Worm (Caenorhabditis elegans) whole organism, L4 larva: Measurements from ENCODE around the gene gmap-1.

ENCODE experiments used
- F44E2.7 ChIP-seq: fragments of 200-800 bp; sonication (Bioruptor generic); IDR thresholded peaks from 2 replicates; pipeline ENCODE4 v2.1.2; 2022; ENCODE audit warnings: missing genetic modification characterization, missing compliant biosample characterization
- cey-2 ChIP-seq: sonication (generic microtip); optimal IDR thresholded peaks from 3 replicates; lab custom pipeline; 2017; ENCODE audit warnings: missing genetic modification characterization, mild to moderate bottlenecking, missing compliant biosample characterization, antibody characterized with exemption, borderline replicate concordance; ENCODE audit not compliant: insufficient read depth
- ctbp-1 ChIP-seq: fragments of 200-800 bp; sonication (Bioruptor generic); IDR thresholded peaks from 2 replicates; pipeline ENCODE4 v1.3.6; 2022; ENCODE audit warnings: missing genetic modification reagents, missing genetic modification characterization, missing compliant biosample characterization
- daf-16 ChIP-seq, 3 experiments: sonication (generic microtip); optimal IDR thresholded peaks; 2 replicates each; lab custom pipeline; 2016 to 2017; ENCODE audit warnings: missing genetic modification characterization in 3 of 3, missing genetic modification reagents in 3 of 3, mild to moderate bottlenecking in 2 of 3, missing compliant biosample characterization in 2 of 3, missing biosample characterization in 1 of 3, moderate library complexity in 1 of 3
- dpl-1 ChIP-seq: fragments of 150-350 bp; optimal IDR thresholded peaks from 2 replicates; lab custom pipeline; 2014; ENCODE audit warnings: missing biosample characterization, missing genetic modification reagents, missing genetic modification characterization
- duxl-1 ChIP-seq: sonication (generic microtip); optimal IDR thresholded peaks from 2 replicates; lab custom pipeline; 2016; ENCODE audit warnings: mild to moderate bottlenecking, missing genetic modification characterization, moderate library complexity, missing compliant biosample characterization; ENCODE audit not compliant: poor library complexity
- egl-27 ChIP-seq: sonication (generic microtip); optimal IDR thresholded peaks from 3 replicates; lab custom pipeline; 2017; ENCODE audit warnings: missing biosample characterization, missing genetic modification reagents, missing genetic modification characterization
- fos-1 ChIP-seq: fragments of 150-350 bp; optimal IDR thresholded peaks from 2 replicates; lab custom pipeline; 2014; ENCODE audit warnings: missing biosample characterization, missing genetic modification characterization
- hlh-30 ChIP-seq: sonication (generic microtip); optimal IDR thresholded peaks from 2 replicates; lab custom pipeline; 2017; ENCODE audit warnings: antibody characterized with exemption, mild to moderate bottlenecking, missing genetic modification characterization, missing compliant biosample characterization; ENCODE audit not compliant: insufficient read depth
- lsy-2 ChIP-seq, 2 experiments: fragments of 150-350 bp in 1 of 2; sonication (generic microtip) in 1 of 2; optimal IDR thresholded peaks; 2 replicates each; lab custom pipeline; 2014 to 2017; ENCODE audit warnings: missing biosample characterization in 2 of 2, missing genetic modification characterization in 2 of 2
- pha-4 ChIP-seq, 2 experiments: fragments of 150-350 bp in 1 of 2; fragments of 200-800 bp in 1 of 2; sonication (Bioruptor generic) in 1 of 2; IDR thresholded peaks in 1 of 2; optimal IDR thresholded peaks in 1 of 2; 2 replicates each; pipeline versions ENCODE4 v1.3.6 to Lab custom; 2014 to 2022; ENCODE audit warnings: missing genetic modification characterization in 2 of 2, missing genetic modification reagents in 2 of 2, missing biosample characterization in 1 of 2, missing compliant biosample characterization in 1 of 2
- php-3 ChIP-seq: fragments of 200-800 bp; sonication (Bioruptor generic); IDR thresholded peaks from 2 replicates; pipeline ENCODE4 v1.3.6; 2022; ENCODE audit warnings: missing genetic modification reagents, missing genetic modification characterization, missing compliant biosample characterization
- unc-62 ChIP-seq, 3 experiments: fragments of 150-350 bp in 1 of 3; sonication (generic microtip); optimal IDR thresholded peaks in 2 of 3; peaks in 1 of 3; 1 replicate in 1 of 3; 2 replicates in 2 of 3; lab custom pipeline; 2014 to 2017; ENCODE audit warnings: missing biosample characterization in 3 of 3, missing genetic modification characterization in 3 of 3, missing genetic modification reagents in 3 of 3, missing genotype in 1 of 3
- ztf-11 ChIP-seq: fragments of 150-350 bp; optimal IDR thresholded peaks from 2 replicates; lab custom pipeline; 2014; ENCODE audit warnings: missing biosample characterization, missing genetic modification characterization

- TF ChIP-seq duxl-1 (tag; lab: Kevin White, UChicago): no peak
- no peak for TF ChIP-seq daf-16 (GFP tag; optimal IDR thresholded peaks at IDR 0.05; lab: Kevin White, UChicago)
- TF ChIP-seq daf-16 (tag; optimal IDR thresholded peaks at IDR 0.05; lab: Kevin White, UChicago): no peak
- TF ChIP-seq fos-1 (tag; lab: Kevin White, UChicago): no peak
- no peak for TF ChIP-seq ztf-11 (tag; lab: Kevin White, UChicago)
- TF ChIP-seq pha-4 (GFP tag; IDR thresholded peaks at IDR 0.05; lab: Robert Waterston, UW): no peak
- no peak for TF ChIP-seq pha-4 (tag; optimal IDR thresholded peaks at IDR 0.05; lab: Kevin White, UChicago)
- no peak for TF ChIP-seq egl-27
- TF ChIP-seq ctbp-1 (GFP tag; lab: Robert Waterston, UW): no peak
- no peak for TF ChIP-seq unc-62 (GFP tag; optimal IDR thresholded peaks at IDR 0.05 in 1 of 2; lab: Kevin White, UChicago)
- no peak for TF ChIP-seq unc-62 (tag; optimal IDR thresholded peaks at IDR 0.05; lab: Kevin White, UChicago)
- TF ChIP-seq cey-2 (tag; lab: Kevin White, UChicago): no peak
- TF ChIP-seq F44E2.7 (GFP tag; lab: Robert Waterston, UW): no peak
- no peak for TF ChIP-seq lsy-2 (tag; optimal IDR thresholded peaks at IDR 0.05; lab: Kevin White, UChicago)
- no peak for TF ChIP-seq hlh-30 (tag; lab: Kevin White, UChicago)
- no peak for TF ChIP-seq php-3 (GFP tag; lab: Robert Waterston, UW)
- no peak for TF ChIP-seq dpl-1 (GFP tag; lab: Kevin White, UChicago)
These were observed 24.1 kb upstream of the gmap-1 start for ce11 chrX:12958897-12959296.
